Worm (Caenorhabditis elegans): Measurements from ENCODE around the gene pqn-31.

pqn-31 gene

ce11 chrV:9084252-9084651 is 25.1 kb upstream of the pqn-31 start:
- TF ChIP-seq aly-1 (tag; optimal IDR thresholded peaks at IDR 0.05): no peak
- TF ChIP-seq B0310.2 (tag; optimal IDR thresholded peaks at IDR 0.05): no peak
- no peak for TF ChIP-seq hmg-4 (GFP tag; optimal IDR thresholded peaks at IDR 0.05)
- TF ChIP-seq F13C5.2 (tag; optimal IDR thresholded peaks at IDR 0.05): no peak
- no peak for TF ChIP-seq flt-1 (GFP tag; IDR thresholded peaks at IDR 0.05)
- no peak for TF ChIP-seq ceh-13 (GFP tag; optimal IDR thresholded peaks at IDR 0.05)
- no peak for TF ChIP-seq ets-7 (tag; optimal IDR thresholded peaks at IDR 0.05)
- TF ChIP-seq pes-1 (GFP tag; IDR thresholded peaks at IDR 0.05): no peak
- TF ChIP-seq scrt-1 (GFP tag; IDR thresholded peaks at IDR 0.05): no peak

DNA sequence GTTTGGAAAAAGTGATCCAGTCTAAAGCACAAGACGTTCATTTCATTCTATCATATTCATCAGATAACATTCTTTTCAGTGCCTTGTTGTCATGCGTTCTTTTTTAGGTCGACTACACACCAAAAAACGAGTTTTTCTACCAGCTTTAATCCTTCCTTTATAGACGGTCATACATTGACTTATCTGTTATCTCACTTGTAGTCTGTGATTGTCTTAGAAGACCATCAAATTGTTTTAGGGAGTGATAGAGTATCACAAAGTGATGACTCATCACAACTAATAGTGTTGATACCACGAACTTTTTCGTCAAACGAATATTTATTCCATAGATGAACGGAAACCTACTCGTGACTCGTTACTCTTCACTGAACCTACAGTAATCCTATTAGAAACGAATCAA is 23.5 kb upstream of the pqn-31 start:
- no peak for TF ChIP-seq hnd-1 (tag; optimal IDR thresholded peaks at IDR 0.05)
- no peak for TF ChIP-seq ama-1 (optimal IDR thresholded peaks at IDR 0.05)
- TF ChIP-seq sea-1 (GFP tag; conservative IDR thresholded peaks at IDR 0.05): no peak
- no peak for TF ChIP-seq flt-1 (GFP tag; IDR thresholded peaks at IDR 0.05)
- TF ChIP-seq pes-1 (GFP tag; IDR thresholded peaks at IDR 0.05): no peak

ce11 chrV:9086650-9087049 is 22.7 kb upstream of the pqn-31 start:
- TF ChIP-seq pes-1 (GFP tag; IDR thresholded peaks at IDR 0.05) (0 out of 2 replicates have a peak, but pooled peaks have one; percentile 47), sea-1 (GFP tag; conservative IDR thresholded peaks at IDR 0.05) (0 out of 2 replicates have a peak, but pooled peaks have one; percentile 60)

- 0 out of 2 replicates have a peak, but pooled peaks have one; percentile 39 for TF ChIP-seq pes-1 (GFP tag; IDR thresholded peaks at IDR 0.05)
- peak; percentile 94 for TF ChIP-seq ama-1 (optimal IDR thresholded peaks at IDR 0.05)
- no peak for TF ChIP-seq scrt-1 (GFP tag; IDR thresholded peaks at IDR 0.05)
- TF ChIP-seq hmg-4 (GFP tag; optimal IDR thresholded peaks at IDR 0.05): no peak
- TF ChIP-seq ceh-13 (GFP tag; optimal IDR thresholded peaks at IDR 0.05): no peak
- TF ChIP-seq tbx-37 (GFP tag; conservative IDR thresholded peaks at IDR 0.05): no peak
- no peak for TF ChIP-seq ceh-36 (tag; optimal IDR thresholded peaks at IDR 0.05)
- peak; percentile 54 for TF ChIP-seq hnd-1 (tag; optimal IDR thresholded peaks at IDR 0.05)
- no peak for TF ChIP-seq tra-4 (tag; optimal IDR thresholded peaks at IDR 0.05)
- no peak for TF ChIP-seq hmbx-1 (tag; optimal IDR thresholded peaks at IDR 0.05)
- TF ChIP-seq tbx-11 (GFP tag; IDR thresholded peaks at IDR 0.05): peak; percentile 27; the same call in 1 of the 2 replicates
- no peak for TF ChIP-seq ets-7 (tag; optimal IDR thresholded peaks at IDR 0.05)
- no peak for TF ChIP-seq F13C5.2 (tag; optimal IDR thresholded peaks at IDR 0.05)
- no peak; the same call in 1 of the 2 replicates for TF ChIP-seq flt-1 (GFP tag; IDR thresholded peaks at IDR 0.05)
- TF ChIP-seq B0310.2 (tag; optimal IDR thresholded peaks at IDR 0.05): no peak
- TF ChIP-seq sea-1 (GFP tag; conservative IDR thresholded peaks at IDR 0.05): peak; percentile 95
- no peak for TF ChIP-seq aly-1 (tag; optimal IDR thresholded peaks at IDR 0.05)
Measured at ce11 chrV:9088758-9089157, 20.6 kb upstream of the pqn-31 start.

DNA sequence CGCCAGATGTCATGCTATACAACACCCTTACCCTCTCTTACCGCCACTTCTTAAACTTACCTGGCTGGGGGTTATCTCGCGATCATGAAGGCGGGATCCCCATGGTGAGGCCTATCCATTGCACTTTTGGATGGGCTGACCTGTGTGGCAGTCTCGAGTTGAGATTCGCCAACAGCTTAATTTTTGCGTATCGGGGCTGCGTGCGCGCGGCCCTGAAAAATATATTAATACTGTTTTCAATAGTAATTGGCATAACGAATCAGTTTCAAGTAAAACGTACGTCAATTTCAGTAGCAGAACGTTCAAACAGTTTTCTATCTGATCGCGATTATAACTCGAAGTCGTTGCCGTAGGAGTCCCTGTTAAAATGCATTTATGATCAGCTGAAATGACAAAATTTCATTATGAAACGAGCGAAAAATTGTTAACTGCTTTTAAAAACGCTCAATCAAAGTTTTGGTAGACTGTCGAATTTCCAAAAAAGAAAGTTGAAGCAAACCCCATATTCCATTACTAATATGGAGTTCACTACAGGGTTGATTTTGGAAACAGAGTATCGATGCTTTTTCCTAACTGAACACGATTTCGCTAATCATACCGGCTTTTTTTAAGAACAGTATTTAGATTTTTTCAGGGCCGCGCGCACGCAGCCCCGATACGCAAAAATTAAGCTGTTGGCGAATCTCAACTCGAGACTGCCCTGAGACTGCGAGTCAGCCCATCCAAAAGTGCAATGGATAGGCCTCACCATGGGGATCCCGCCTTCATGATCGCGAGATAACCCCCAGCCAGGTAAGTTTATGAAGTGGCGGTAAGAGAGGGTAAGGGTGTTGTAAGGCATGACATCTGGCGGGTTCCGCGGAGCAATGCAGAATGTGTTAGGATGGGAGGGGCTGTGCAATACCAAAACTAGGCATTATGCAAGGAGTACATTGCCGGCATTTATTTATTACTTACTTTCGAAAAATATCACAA is 18.3 kb upstream of the pqn-31 start:
- TF ChIP-seq hmg-4 (GFP tag; optimal IDR thresholded peaks at IDR 0.05) (peak; percentile 0), scrt-1 (GFP tag; IDR thresholded peaks at IDR 0.05) (peak; percentile 60; the same call in 1 of the 2 replicates), sea-1 (GFP tag; conservative IDR thresholded peaks at IDR 0.05) (0 out of 2 replicates have a peak, but pooled peaks have one; percentile 20)

DNA sequence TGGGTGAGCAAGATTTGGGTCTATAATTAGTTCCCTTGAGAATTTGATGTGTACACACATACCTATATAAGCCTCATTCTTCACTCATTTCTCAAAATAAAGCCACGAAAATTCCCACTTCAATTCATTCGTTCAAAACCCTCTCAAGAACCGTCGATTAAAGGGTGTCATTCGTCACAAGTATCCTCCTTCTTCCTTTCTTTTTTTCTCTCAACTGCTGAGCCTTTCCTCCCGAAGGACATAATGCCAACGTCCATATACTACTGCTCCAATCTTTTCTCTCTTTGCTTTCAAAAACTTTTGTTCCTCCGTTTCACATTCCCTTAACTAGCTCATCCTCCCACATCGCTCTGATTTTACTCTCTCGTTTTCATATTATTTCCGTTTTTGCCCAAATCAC is 17.2 kb upstream of the pqn-31 start, which contains the start of gene T27E4.1:
Gene T27E4.1 (plus strand): TSS at position 137 of the 400 bp plus-strand sequence.
- no peak for TF ChIP-seq F13C5.2 (tag; optimal IDR thresholded peaks at IDR 0.05)
- no peak for TF ChIP-seq B0310.2 (tag; optimal IDR thresholded peaks at IDR 0.05)
- TF ChIP-seq hmg-4 (GFP tag; optimal IDR thresholded peaks at IDR 0.05): no peak
- no peak for TF ChIP-seq flt-1 (GFP tag; IDR thresholded peaks at IDR 0.05)
- no peak for TF ChIP-seq tbx-37 (GFP tag; conservative IDR thresholded peaks at IDR 0.05)
- no peak for TF ChIP-seq aly-1 (tag; optimal IDR thresholded peaks at IDR 0.05)
- no peak for TF ChIP-seq ets-7 (tag; optimal IDR thresholded peaks at IDR 0.05)

- TF ChIP-seq ets-7 (tag; optimal IDR thresholded peaks at IDR 0.05): no peak
- no peak for TF ChIP-seq tra-4 (tag; optimal IDR thresholded peaks at IDR 0.05)
- TF ChIP-seq sea-1 (GFP tag; conservative IDR thresholded peaks at IDR 0.05): no peak
- TF ChIP-seq aly-1 (tag; optimal IDR thresholded peaks at IDR 0.05): no peak
- no peak for TF ChIP-seq hmg-4 (GFP tag; optimal IDR thresholded peaks at IDR 0.05)
- no peak for TF ChIP-seq B0310.2 (tag; optimal IDR thresholded peaks at IDR 0.05)
- no peak for TF ChIP-seq ceh-36 (tag; optimal IDR thresholded peaks at IDR 0.05)
- TF ChIP-seq hnd-1 (tag; optimal IDR thresholded peaks at IDR 0.05): no peak
- TF ChIP-seq F13C5.2 (tag; optimal IDR thresholded peaks at IDR 0.05): no peak
- TF ChIP-seq pes-1 (GFP tag; IDR thresholded peaks at IDR 0.05): no peak
- TF ChIP-seq scrt-1 (GFP tag; IDR thresholded peaks at IDR 0.05): no peak
- TF ChIP-seq tbx-37 (GFP tag; conservative IDR thresholded peaks at IDR 0.05): no peak
Measured at ce11 chrV:9094060-9094628, 15.2 kb upstream of the pqn-31 start.

DNA sequence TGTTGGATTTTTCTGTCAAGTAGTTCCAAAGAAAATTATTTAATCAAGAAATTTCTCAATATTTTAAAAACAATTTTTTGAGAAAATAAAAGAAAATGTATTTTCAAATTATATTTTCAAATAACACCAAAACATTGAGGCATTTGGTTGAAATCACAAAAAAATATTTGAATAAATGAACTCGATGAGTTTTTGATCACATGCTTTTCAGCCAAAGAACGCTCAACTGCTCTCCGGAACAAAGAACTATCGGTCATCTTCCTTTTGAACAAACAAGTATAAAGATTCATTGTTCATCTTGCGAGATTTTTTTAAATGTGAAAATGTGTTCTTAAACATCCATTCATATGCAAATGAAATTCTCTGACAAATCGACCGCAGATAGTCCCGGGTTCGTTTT is 14.4 kb upstream of the pqn-31 start:
- TF ChIP-seq flt-1 (GFP tag; IDR thresholded peaks at IDR 0.05): no peak
- TF ChIP-seq ets-7 (tag; optimal IDR thresholded peaks at IDR 0.05): no peak
- no peak for TF ChIP-seq scrt-1 (GFP tag; IDR thresholded peaks at IDR 0.05)
- TF ChIP-seq B0310.2 (tag; optimal IDR thresholded peaks at IDR 0.05): no peak
- no peak for TF ChIP-seq hmbx-1 (tag; optimal IDR thresholded peaks at IDR 0.05)
- no peak for TF ChIP-seq ceh-36 (tag; optimal IDR thresholded peaks at IDR 0.05)
- TF ChIP-seq sea-1 (GFP tag; conservative IDR thresholded peaks at IDR 0.05): no peak
- no peak for TF ChIP-seq pes-1 (GFP tag; IDR thresholded peaks at IDR 0.05)
- no peak for TF ChIP-seq ceh-13 (GFP tag; optimal IDR thresholded peaks at IDR 0.05)

All from whole organism, early embryonic.